Worm (Caenorhabditis elegans) whole organism, young adult: ENCODE results near the gene ugt-35.

Source experiments
- B0019.2 ChIP-seq: fragments of 200-800 bp; sonication (Bioruptor generic); conservative IDR thresholded peaks from 2 replicates; pipeline ENCODE4 v1.3.6; 2022; ENCODE audit warnings: missing genetic modification reagents, missing genetic modification characterization, missing compliant biosample characterization
- B0336.3 ChIP-seq: fragments of 200-800 bp; sonication (Bioruptor generic); IDR thresholded peaks from 2 replicates; pipeline ENCODE4 v1.3.6; 2022; ENCODE audit warnings: missing genetic modification characterization, missing compliant biosample characterization
- D2030.7 ChIP-seq: fragments of 200-800 bp; sonication (Bioruptor generic); IDR thresholded peaks from 2 replicates; pipeline ENCODE4 v1.3.6; 2022; ENCODE audit warnings: missing genetic modification reagents, missing genetic modification characterization, missing compliant biosample characterization
- F10E7.11 ChIP-seq: sonication (generic microtip); optimal IDR thresholded peaks from 2 replicates; lab custom pipeline; 2017; ENCODE audit warnings: mild to moderate bottlenecking, missing genetic modification characterization, moderate library complexity, missing compliant biosample characterization
- F22D6.2 ChIP-seq: sonication (generic microtip); optimal IDR thresholded peaks from 2 replicates; lab custom pipeline; 2016; ENCODE audit warnings: mild to moderate bottlenecking, missing genetic modification characterization, missing compliant biosample characterization
- Y79H2A.3 ChIP-seq: fragments of 200-800 bp; sonication (Bioruptor generic); conservative IDR thresholded peaks from 2 replicates; pipeline ENCODE4 v1.3.6; 2022; ENCODE audit warnings: missing genetic modification reagents, missing genetic modification characterization, missing compliant biosample characterization
- attf-5 ChIP-seq: fragments of 200-800 bp; sonication (Bioruptor generic); optimal IDR thresholded peaks from 2 replicates; lab custom pipeline; 2018; ENCODE audit warnings: mild to moderate bottlenecking, missing genetic modification characterization, missing compliant biosample characterization
- cebp-2 ChIP-seq: fragments of 200-800 bp; sonication (Bioruptor generic); IDR thresholded peaks from 2 replicates; pipeline ENCODE4 v1.3.6; 2022; ENCODE audit warnings: missing genetic modification characterization, missing compliant biosample characterization
- ceh-27 ChIP-seq: fragments of 200-800 bp; sonication (Bioruptor generic); optimal IDR thresholded peaks from 2 replicates; lab custom pipeline; 2018; ENCODE audit warnings: mild to moderate bottlenecking, missing genetic modification characterization, moderate library complexity, missing compliant biosample characterization
- ceh-40 ChIP-seq: fragments of 200-800 bp; sonication (Bioruptor generic); IDR thresholded peaks from 2 replicates; pipeline ENCODE4 v1.3.6; 2022; ENCODE audit warnings: missing genetic modification characterization, missing compliant biosample characterization
- chd-7 ChIP-seq: sonication (generic microtip); optimal IDR thresholded peaks from 2 replicates; lab custom pipeline; 2016; ENCODE audit warnings: mild to moderate bottlenecking, missing genetic modification characterization, moderate library complexity, missing compliant biosample characterization
- die-1 ChIP-seq: sonication (generic microtip); optimal IDR thresholded peaks from 2 replicates; lab custom pipeline; 2016; ENCODE audit warnings: missing genotype, mild to moderate bottlenecking, missing genetic modification characterization, missing compliant biosample characterization
- egl-18 ChIP-seq: fragments of 200-800 bp; sonication (Bioruptor generic); IDR thresholded peaks from 2 replicates; pipeline ENCODE4 v1.3.6; 2022; ENCODE audit warnings: missing genetic modification reagents, missing genetic modification characterization, missing compliant biosample characterization
- ekl-4 ChIP-seq: fragments of 200-800 bp; sonication (Bioruptor generic); IDR thresholded peaks from 2 replicates; pipeline ENCODE4 v1.3.6; 2022; ENCODE audit warnings: missing genetic modification reagents, missing genetic modification characterization, missing compliant biosample characterization
- hrde-1 ChIP-seq: sonication (generic microtip); optimal IDR thresholded peaks from 2 replicates; lab custom pipeline; 2016; ENCODE audit warnings: missing genetic modification characterization, mild to moderate bottlenecking, missing compliant biosample characterization, moderate library complexity, missing genotype, missing genetic modification reagents, borderline replicate concordance
- hsf-1 ChIP-seq: fragments of 200-800 bp; sonication (Bioruptor generic); IDR thresholded peaks from 2 replicates; pipeline ENCODE4 v1.3.6; 2022; ENCODE audit warnings: missing genetic modification reagents, missing genetic modification characterization, missing compliant biosample characterization
- let-526 ChIP-seq: fragments of 200-800 bp; sonication (Bioruptor generic); IDR thresholded peaks from 2 replicates; pipeline ENCODE4 v1.3.6; 2022; ENCODE audit warnings: missing genetic modification reagents, missing genetic modification characterization, missing compliant biosample characterization
- let-607 ChIP-seq, 2 experiments: fragments of 200-800 bp in 1 of 2; sonication (Bioruptor generic) in 1 of 2; sonication (generic microtip) in 1 of 2; optimal IDR thresholded peaks; 2 replicates each; lab custom pipeline; 2016 to 2018; ENCODE audit warnings: mild to moderate bottlenecking in 2 of 2, missing compliant biosample characterization in 2 of 2, missing genetic modification characterization in 2 of 2, moderate library complexity in 2 of 2, missing genotype in 1 of 2
- lin-54 ChIP-seq: fragments of 200-800 bp; sonication (Bioruptor generic); optimal IDR thresholded peaks from 2 replicates; lab custom pipeline; 2018; ENCODE audit warnings: mild to moderate bottlenecking, missing genetic modification characterization, missing compliant biosample characterization
- lir-1 ChIP-seq: fragments of 200-800 bp; sonication (Bioruptor generic); conservative IDR thresholded peaks from 2 replicates; pipeline ENCODE4 v1.3.6; 2022; ENCODE audit warnings: missing genetic modification reagents, missing genetic modification characterization, missing compliant biosample characterization
- lsl-1 ChIP-seq: fragments of 200-800 bp; sonication (Bioruptor generic); optimal IDR thresholded peaks from 2 replicates; lab custom pipeline; 2018; ENCODE audit warnings: mild to moderate bottlenecking, missing genetic modification characterization, moderate library complexity, missing compliant biosample characterization
- lsy-27 ChIP-seq: sonication (generic microtip); optimal IDR thresholded peaks from 2 replicates; lab custom pipeline; 2017; ENCODE audit warnings: missing genetic modification characterization, mild to moderate bottlenecking, missing compliant biosample characterization, antibody characterized with exemption, missing genotype, borderline replicate concordance; ENCODE audit not compliant: insufficient read depth
- madf-6 ChIP-seq: fragments of 200-800 bp; sonication (Bioruptor generic); IDR thresholded peaks from 2 replicates; pipeline ENCODE4 v1.3.6; 2022; ENCODE audit warnings: missing genetic modification reagents, missing genetic modification characterization, missing compliant biosample characterization
- mcd-1 ChIP-seq: fragments of 200-800 bp; sonication (Bioruptor generic); IDR thresholded peaks from 2 replicates; pipeline ENCODE4 v1.3.6; 2022; ENCODE audit warnings: missing genetic modification reagents, missing genetic modification characterization, missing compliant biosample characterization
- nfya-1 ChIP-seq: sonication (generic microtip); optimal IDR thresholded peaks from 2 replicates; lab custom pipeline; 2017; ENCODE audit warnings: antibody characterized with exemption, missing compliant biosample characterization, missing genetic modification characterization, borderline replicate concordance; ENCODE audit not compliant: insufficient read depth
- nhr-179 ChIP-seq: sonication (generic microtip); optimal IDR thresholded peaks from 2 replicates; lab custom pipeline; 2016; ENCODE audit warnings: mild to moderate bottlenecking, missing genetic modification characterization, missing compliant biosample characterization
- snpc-1.3 ChIP-seq: sonication (generic microtip); optimal IDR thresholded peaks from 2 replicates; lab custom pipeline; 2017; ENCODE audit warnings: missing genetic modification characterization, mild to moderate bottlenecking, missing compliant biosample characterization, antibody characterized with exemption, moderate library complexity, missing genotype, missing genetic modification reagents; ENCODE audit not compliant: insufficient read depth
- somi-1 ChIP-seq: fragments of 200-800 bp; sonication (Bioruptor generic); optimal IDR thresholded peaks from 2 replicates; lab custom pipeline; 2018; ENCODE audit warnings: mild to moderate bottlenecking, missing genetic modification characterization, missing compliant biosample characterization
- tlf-1 ChIP-seq: fragments of 200-800 bp; sonication (Bioruptor generic); optimal IDR thresholded peaks from 2 replicates; lab custom pipeline; 2018; ENCODE audit warnings: mild to moderate bottlenecking, missing genetic modification characterization, missing compliant biosample characterization
- ztf-18 ChIP-seq: sonication (generic microtip); optimal IDR thresholded peaks from 2 replicates; lab custom pipeline; 2016; ENCODE audit warnings: missing genotype, mild to moderate bottlenecking, missing genetic modification characterization, missing compliant biosample characterization
- ztf-22 ChIP-seq: fragments of 200-800 bp; sonication (Bioruptor generic); optimal IDR thresholded peaks from 2 replicates; lab custom pipeline; 2018; ENCODE audit warnings: mild to moderate bottlenecking, missing genetic modification characterization, moderate library complexity, missing compliant biosample characterization
- ztf-28 ChIP-seq: fragments of 200-800 bp; sonication (Bioruptor generic); IDR thresholded peaks from 2 replicates; pipeline ENCODE4 v1.3.6; 2022; ENCODE audit warnings: missing genetic modification reagents, missing genetic modification characterization, missing compliant biosample characterization
- ztf-3 ChIP-seq: fragments of 200-800 bp; sonication (Bioruptor generic); optimal IDR thresholded peaks from 2 replicates; lab custom pipeline; 2018; ENCODE audit warnings: mild to moderate bottlenecking, missing genetic modification characterization, missing compliant biosample characterization

ugt-35 gene

DNA sequence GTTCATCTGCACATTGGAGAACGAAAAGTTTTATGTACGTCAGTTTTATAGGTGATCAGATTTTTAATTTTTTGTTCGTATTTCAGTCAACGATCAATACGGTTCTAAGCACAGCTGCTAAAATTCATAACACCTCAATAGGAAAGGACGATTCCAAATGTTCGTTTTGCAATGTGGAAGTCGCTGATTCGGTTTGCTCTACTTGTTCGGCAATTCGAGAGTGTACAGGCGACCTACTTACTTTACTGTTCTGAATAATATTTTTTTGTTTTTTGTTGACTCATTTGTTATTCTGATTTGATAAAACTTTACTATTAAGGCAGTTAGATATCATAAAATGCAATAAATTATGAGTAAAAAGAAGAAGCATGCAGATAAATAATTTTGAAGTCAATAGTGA is 5.3 kb upstream of the ugt-35 start (continued):
- TF ChIP-seq lsy-27 (tag; lab: Kevin White, UChicago) (no peak), ekl-4 (GFP tag; lab: Robert Waterston, UW) (no peak; the same call in 1 of the 2 replicates), lin-54 (GFP tag; lab: Kevin White, UChicago) (peak; percentile 16), hrde-1 (tag; lab: Kevin White, UChicago) (peak; percentile 59), ceh-40 (GFP tag; lab: Robert Waterston, UW) (no peak), lsl-1 (GFP tag; lab: Kevin White, UChicago) (no peak), ztf-28 (GFP tag; lab: Robert Waterston, UW) (no peak), madf-6 (GFP tag; lab: Robert Waterston, UW) (peak; percentile 58), hsf-1 (GFP tag; lab: Robert Waterston, UW) (0 out of 2 replicates have a peak, but pooled peaks have one; percentile 43), nhr-179 (tag; lab: Kevin White, UChicago) (no peak)

DNA sequence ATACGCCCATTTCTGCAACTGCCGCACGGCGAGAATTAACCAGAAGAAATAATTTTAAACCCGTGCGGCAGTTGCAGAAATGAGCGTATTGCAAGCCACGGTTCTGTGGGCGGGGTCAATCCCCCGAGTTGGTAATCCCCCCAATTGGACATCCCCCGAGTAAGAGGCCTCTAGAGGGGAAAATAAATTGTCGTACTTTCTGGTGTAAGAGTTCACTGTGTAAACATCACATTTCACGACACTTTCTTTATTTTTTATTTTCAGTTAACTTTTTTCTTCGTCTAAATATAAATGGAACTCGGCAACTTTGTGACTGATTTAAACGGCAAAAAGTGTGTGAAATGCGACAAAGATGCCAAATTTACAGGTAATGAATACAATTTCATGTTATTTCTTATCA is 3.9 kb upstream of the ugt-35 start, which contains the start of gene tut-2:
tut-2 (plus strand) TSS at position 277 of the 400 bp plus-strand sequence.
- no peak for TF ChIP-seq ceh-40 (GFP tag; lab: Robert Waterston, UW)
- TF ChIP-seq lir-1, result no peak
- no peak for TF ChIP-seq D2030.7 (GFP tag; lab: Robert Waterston, UW)
- TF ChIP-seq somi-1 (GFP tag; lab: Kevin White, UChicago), result no peak
- TF ChIP-seq cebp-2 (GFP tag; lab: Robert Waterston, UW), result 0 out of 2 replicates have a peak, but pooled peaks have one; percentile 14

DNA sequence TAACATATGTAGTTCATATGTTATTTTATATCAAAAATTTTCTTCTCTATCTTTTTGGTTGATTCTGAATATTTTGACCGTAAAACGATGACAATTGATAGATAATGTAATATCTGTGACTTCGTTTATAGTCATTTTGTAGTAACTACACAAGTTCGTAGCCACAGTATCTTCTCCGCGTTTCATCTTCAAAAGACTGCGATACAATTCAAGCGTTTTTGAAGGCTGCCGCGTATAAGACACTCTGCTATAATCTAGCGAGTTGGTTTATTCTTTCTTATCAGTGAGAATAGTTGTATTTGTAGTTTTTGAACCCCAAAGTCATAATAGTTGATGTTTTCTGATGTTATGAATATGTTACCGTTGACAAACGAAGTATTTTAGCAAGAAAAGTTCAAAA is 2.9 kb upstream of the ugt-35 start, which contains the start of gene ugt-34:
ugt-34 (minus strand) TSS at position 21 of the 400 bp plus-strand sequence.
- no peak for TF ChIP-seq ekl-4 (GFP tag; lab: Robert Waterston, UW)
- TF ChIP-seq egl-18 (GFP tag; lab: Robert Waterston, UW), result no peak
- no peak for TF ChIP-seq snpc-1.3
- TF ChIP-seq ztf-3, result no peak
- no peak for TF ChIP-seq let-526 (GFP tag; lab: Robert Waterston, UW)
- TF ChIP-seq F22D6.2, result no peak
- no peak for TF ChIP-seq ztf-18 (tag; lab: Kevin White, UChicago)
- TF ChIP-seq B0019.2 (GFP tag; lab: Robert Waterston, UW), result no peak
- no peak for TF ChIP-seq B0336.3
- no peak for TF ChIP-seq ceh-27 (GFP tag; lab: Kevin White, UChicago)
- no peak for TF ChIP-seq madf-6 (GFP tag; lab: Robert Waterston, UW)
- TF ChIP-seq mcd-1 (GFP tag; lab: Robert Waterston, UW), result no peak
- TF ChIP-seq nfya-1 (tag; lab: Kevin White, UChicago), result no peak
- TF ChIP-seq ztf-22 (GFP tag; lab: Kevin White, UChicago), result no peak

DNA sequence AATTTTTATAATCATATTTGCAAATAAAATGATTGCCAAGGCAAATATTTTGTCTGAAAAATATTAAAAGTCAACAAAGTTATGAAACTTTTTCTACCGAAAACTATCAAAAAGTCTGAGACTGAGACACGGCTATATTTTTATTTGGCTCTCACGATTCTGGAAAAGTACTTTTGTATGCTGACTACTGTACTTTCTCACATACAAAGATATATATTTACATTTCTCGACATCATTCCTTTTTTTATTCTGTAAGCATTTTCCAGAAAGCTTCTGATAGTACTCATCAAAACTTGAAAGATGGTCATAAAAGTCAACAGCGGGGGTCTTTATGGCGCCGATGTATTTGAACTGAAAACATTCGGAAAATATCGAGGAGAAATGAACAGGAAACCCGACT is 5.9 kb downstream of the ugt-35 start, which contains the start of gene aqp-6:
aqp-6 (plus strand) TSS at position 301 of the 400 bp plus-strand sequence.
- TF ChIP-seq die-1 (tag; lab: Kevin White, UChicago), result no peak
- TF ChIP-seq Y79H2A.3, result no peak
- no peak for TF ChIP-seq attf-5 (GFP tag; lab: Kevin White, UChicago)
- no peak for TF ChIP-seq tlf-1 (GFP tag; lab: Kevin White, UChicago)
- no peak for TF ChIP-seq F10E7.11 (tag; lab: Kevin White, UChicago)
- TF ChIP-seq let-607 (tag; optimal IDR thresholded peaks at IDR 0.05; lab: Kevin White, UChicago), result no peak
- TF ChIP-seq hsf-1 (GFP tag; lab: Robert Waterston, UW), result no peak
- TF ChIP-seq chd-7 (tag; lab: Kevin White, UChicago), result no peak
